Fruit fly (Drosophila melanogaster) whole organism, embryonic: Measurements from ENCODE around the gene gpp.

ENCODE experiments used
- Atf3 ChIP-seq: fragments of 200-800 bp; sonication (Bioruptor generic); optimal IDR thresholded peaks from 3 replicates; lab custom pipeline; 2016; ENCODE audit warnings: missing biosample characterization, missing genetic modification characterization
- CG10147 ChIP-seq: fragments of 200-800 bp; sonication (Bioruptor generic); optimal IDR thresholded peaks from 2 replicates; lab custom pipeline; 2019; ENCODE audit warnings: missing biosample characterization, mild to moderate bottlenecking, missing genetic modification characterization, moderate library complexity
- CG10366 ChIP-seq: fragments of 200-800 bp; sonication (Bioruptor generic); IDR thresholded peaks from 2 replicates; pipeline ENCODE4 v1.3.6; 2022; ENCODE audit warnings: missing biosample characterization, missing genetic modification characterization
- CG10979 ChIP-seq: fragments of 200-800 bp; sonication (Bioruptor generic); optimal IDR thresholded peaks from 2 replicates; lab custom pipeline; 2018; ENCODE audit warnings: missing biosample characterization, mild to moderate bottlenecking, missing genetic modification characterization, moderate library complexity
- CG11093 ChIP-seq: fragments of 200-800 bp; sonication (Bioruptor generic); IDR thresholded peaks from 3 replicates; pipeline ENCODE4 v1.3.6; 2022; ENCODE audit warnings: missing biosample characterization, missing genetic modification characterization
- CG12219 ChIP-seq: fragments of 200-800 bp; sonication (Bioruptor generic); optimal IDR thresholded peaks from 3 replicates; lab custom pipeline; 2018; ENCODE audit warnings: missing biosample characterization, mild to moderate bottlenecking, missing genetic modification characterization
- CG13775 ChIP-seq: fragments of 200-800 bp; sonication (Bioruptor generic); optimal IDR thresholded peaks from 3 replicates; lab custom pipeline; 2017; ENCODE audit warnings: missing biosample characterization, mild to moderate bottlenecking, missing genetic modification characterization
- CG1529 ChIP-seq: fragments of 200-800 bp; sonication (Bioruptor generic); optimal IDR thresholded peaks from 3 replicates; lab custom pipeline; 2018; ENCODE audit warnings: missing biosample characterization, missing genetic modification characterization
- CG1602 ChIP-seq: fragments of 200-800 bp; sonication (Bioruptor generic); optimal IDR thresholded peaks from 3 replicates; lab custom pipeline; 2016; ENCODE audit warnings: missing biosample characterization, missing genetic modification characterization
- CG16815 ChIP-seq: fragments of 200-800 bp; sonication (Bioruptor generic); optimal IDR thresholded peaks from 3 replicates; lab custom pipeline; 2017; ENCODE audit warnings: missing biosample characterization, mild to moderate bottlenecking, missing genetic modification characterization
- CG2199 ChIP-seq: fragments of 200-800 bp; sonication (Bioruptor generic); IDR thresholded peaks from 3 replicates; pipeline ENCODE4 v1.3.6; 2022; ENCODE audit warnings: missing biosample characterization, missing genetic modification characterization
- CG30431 ChIP-seq: fragments of 200-800 bp; sonication (Bioruptor generic); optimal IDR thresholded peaks from 2 replicates; lab custom pipeline; 2017; ENCODE audit warnings: missing biosample characterization, missing genetic modification characterization
- CG3163 ChIP-seq: fragments of 200-800 bp; sonication (Bioruptor generic); optimal IDR thresholded peaks from 3 replicates; lab custom pipeline; 2016; ENCODE audit warnings: missing biosample characterization, missing genetic modification characterization
- CG5245 ChIP-seq: fragments of 200-800 bp; sonication (Bioruptor generic); optimal IDR thresholded peaks from 3 replicates; lab custom pipeline; 2016; ENCODE audit warnings: missing biosample characterization, missing genetic modification characterization
- CG6254 ChIP-seq: fragments of 200-800 bp; sonication (Bioruptor generic); optimal IDR thresholded peaks from 3 replicates; lab custom pipeline; 2017; ENCODE audit warnings: mild to moderate bottlenecking, missing biosample characterization, missing genetic modification reagents, missing genetic modification characterization
- CG6689 ChIP-seq: fragments of 200-800 bp; sonication (Bioruptor generic); IDR thresholded peaks from 2 replicates; pipeline ENCODE4 v1.3.6; 2022; ENCODE audit warnings: missing biosample characterization, missing genetic modification characterization
- CG9817 ChIP-seq: fragments of 200-800 bp; sonication (Bioruptor generic); optimal IDR thresholded peaks from 2 replicates; lab custom pipeline; 2018; ENCODE audit warnings: missing biosample characterization, mild to moderate bottlenecking, missing genetic modification characterization, moderate library complexity
- CTCF ChIP-seq: fragments of 200-800 bp; sonication (Bioruptor generic); optimal IDR thresholded peaks from 2 replicates; lab custom pipeline; 2017; ENCODE audit warnings: missing biosample characterization, mild to moderate bottlenecking, missing genetic modification characterization, moderate library complexity
- D19B ChIP-seq: fragments of 200-800 bp; sonication (Bioruptor generic); optimal IDR thresholded peaks from 2 replicates; lab custom pipeline; 2017; ENCODE audit warnings: missing biosample characterization, mild to moderate bottlenecking, missing genetic modification characterization
- Deaf1 ChIP-seq: fragments of 200-800 bp; optimal IDR thresholded peaks from 3 replicates; lab custom pipeline; 2019; ENCODE audit warnings: missing biosample characterization, mild to moderate bottlenecking, missing genetic modification characterization, moderate library complexity
- H2.0 ChIP-seq: fragments of 200-800 bp; sonication (Bioruptor generic); IDR thresholded peaks from 2 replicates; pipeline ENCODE4 v1.3.6; 2022; ENCODE audit warnings: missing biosample characterization, missing genetic modification characterization
- Lhr ChIP-seq: fragments of 200-800 bp; sonication (Bioruptor generic); optimal IDR thresholded peaks from 3 replicates; lab custom pipeline; 2017; ENCODE audit warnings: mild to moderate bottlenecking, missing biosample characterization, missing genetic modification reagents, missing genetic modification characterization
- Mad ChIP-seq: fragments of 200-800 bp; sonication (Bioruptor generic); optimal IDR thresholded peaks from 2 replicates; lab custom pipeline; 2016; ENCODE audit warnings: missing biosample characterization, missing genetic modification characterization
- Med ChIP-seq: fragments of 200-800 bp; sonication (Bioruptor generic); peaks from one replicate; lab custom pipeline; 2016; ENCODE audit warnings: missing biosample characterization, missing genetic modification characterization, mild to moderate bottlenecking, inconsistent platforms, moderate library complexity
- Mrtf ChIP-seq: fragments of 200-800 bp; sonication (Bioruptor generic); IDR thresholded peaks from 3 replicates; pipeline ENCODE4 v1.3.6; 2022; ENCODE audit warnings: missing biosample characterization, missing genetic modification characterization
- Nf-YA ChIP-seq: fragments of 200-800 bp; sonication (Bioruptor generic); IDR thresholded peaks from 2 replicates; pipeline ENCODE4 v1.3.6; 2022; ENCODE audit warnings: missing biosample characterization, missing genetic modification characterization
- NfI ChIP-seq: fragments of 200-800 bp; sonication (Bioruptor generic); optimal IDR thresholded peaks from 3 replicates; lab custom pipeline; 2018; ENCODE audit warnings: missing biosample characterization, mild to moderate bottlenecking, missing genetic modification characterization, moderate library complexity
- Optix ChIP-seq: fragments of 200-800 bp; sonication (Bioruptor generic); IDR thresholded peaks from 3 replicates; pipeline ENCODE4 v1.3.6; 2022; ENCODE audit warnings: missing biosample characterization, missing genetic modification characterization
- PHDP ChIP-seq: fragments of 200-800 bp; sonication (Bioruptor generic); optimal IDR thresholded peaks from 3 replicates; lab custom pipeline; 2018; ENCODE audit warnings: missing biosample characterization, mild to moderate bottlenecking, missing genetic modification characterization, moderate library complexity
- Ptx1 ChIP-seq: fragments of 200-800 bp; sonication (Bioruptor generic); IDR thresholded peaks from 2 replicates; pipeline ENCODE4 v1.3.6; 2022; ENCODE audit warnings: missing biosample characterization, missing genetic modification characterization
- Side ChIP-seq: fragments of 200-800 bp; sonication (Bioruptor generic); optimal IDR thresholded peaks from 2 replicates; lab custom pipeline; 2016; ENCODE audit warnings: missing biosample characterization, missing genetic modification characterization
- Sin3A ChIP-seq: fragments of >200 bp; optimal IDR thresholded peaks from 2 replicates; lab custom pipeline; 2018
- Sox100B ChIP-seq: fragments of 200-800 bp; sonication (Bioruptor generic); optimal IDR thresholded peaks from 3 replicates; lab custom pipeline; 2018; ENCODE audit warnings: missing biosample characterization, mild to moderate bottlenecking, missing genetic modification characterization
- Sry-β ChIP-seq: fragments of 200-800 bp; sonication (Bioruptor generic); optimal IDR thresholded peaks from 2 replicates; lab custom pipeline; 2018; ENCODE audit warnings: missing biosample characterization, mild to moderate bottlenecking, missing genetic modification characterization, moderate library complexity
- eve ChIP-seq, 2 experiments: fragments of >200 bp; optimal IDR thresholded peaks; 2 replicates each; lab custom pipeline; 2017; ENCODE audit warnings: missing biosample characterization in 2 of 2, missing genetic modification characterization in 2 of 2
- gcm2 ChIP-seq: fragments of 200-800 bp; sonication (Bioruptor generic); optimal IDR thresholded peaks from 2 replicates; lab custom pipeline; 2016; ENCODE audit warnings: missing biosample characterization, missing genetic modification characterization
- gro ChIP-seq: fragments of 200-800 bp; sonication (Bioruptor generic); optimal IDR thresholded peaks from 2 replicates; lab custom pipeline; 2016; ENCODE audit warnings: missing biosample characterization, missing genetic modification characterization
- her ChIP-seq: fragments of 200-800 bp; sonication (Bioruptor generic); optimal IDR thresholded peaks from 2 replicates; lab custom pipeline; 2016; ENCODE audit warnings: missing biosample characterization, missing genetic modification characterization
- hth ChIP-seq: fragments of >200 bp; optimal IDR thresholded peaks from 2 replicates; lab custom pipeline; 2017; ENCODE audit warnings: inconsistent platforms
- insv ChIP-seq, 2 experiments: fragments of 200-800 bp; sonication (Bioruptor generic); optimal IDR thresholded peaks; 3 replicates each; lab custom pipeline; 2016 to 2018; ENCODE audit warnings: missing biosample characterization in 2 of 2, missing genetic modification characterization in 2 of 2
- jumu ChIP-seq: fragments of 200-800 bp; sonication (Bioruptor generic); optimal IDR thresholded peaks from 3 replicates; lab custom pipeline; 2016; ENCODE audit warnings: missing biosample characterization, missing genetic modification characterization
- pum ChIP-seq: fragments of 200-800 bp; sonication (Bioruptor generic); optimal IDR thresholded peaks from 2 replicates; lab custom pipeline; 2016; ENCODE audit warnings: missing biosample characterization, missing genetic modification characterization
- repo ChIP-seq: fragments of 200-800 bp; sonication (Bioruptor generic); optimal IDR thresholded peaks from 2 replicates; lab custom pipeline; 2016; ENCODE audit warnings: missing biosample characterization, missing genetic modification characterization
- rib ChIP-seq: fragments of 200-800 bp; sonication (Bioruptor generic); IDR thresholded peaks from 2 replicates; pipeline ENCODE4 v1.3.6; 2022; ENCODE audit warnings: missing biosample characterization, missing genetic modification characterization
- run ChIP-seq: fragments of 200-800 bp; sonication (Bioruptor generic); optimal IDR thresholded peaks from 3 replicates; lab custom pipeline; 2018; ENCODE audit warnings: missing biosample characterization, mild to moderate bottlenecking, missing genetic modification characterization
- seq ChIP-seq: fragments of 200-800 bp; sonication (Bioruptor generic); IDR thresholded peaks from 2 replicates; pipeline ENCODE4 v1.3.6; 2022; ENCODE audit warnings: missing biosample characterization, missing genetic modification characterization
- slou ChIP-seq: fragments of 200-800 bp; sonication (Bioruptor generic); optimal IDR thresholded peaks from 3 replicates; lab custom pipeline; 2016; ENCODE audit warnings: missing biosample characterization, missing genetic modification characterization
- sug ChIP-seq: fragments of 200-800 bp; optimal IDR thresholded peaks from 2 replicates; lab custom pipeline; 2019; ENCODE audit warnings: missing biosample characterization, mild to moderate bottlenecking, missing genetic modification characterization, moderate library complexity
- unpg ChIP-seq: fragments of 200-800 bp; sonication (Bioruptor generic); optimal IDR thresholded peaks from 3 replicates; lab custom pipeline; 2018; ENCODE audit warnings: missing biosample characterization, mild to moderate bottlenecking, missing genetic modification characterization, moderate library complexity

The gpp gene

dm6 chr3R:6414439-6415344 is 8.0 kb downstream of the gpp start (continued):
- TF ChIP-seq CG6689 (GFP tag; lab: Robert Waterston, UW) (peak; percentile 26; the same call in 1 of the 2 replicates), Deaf1 (tag; lab: Kevin White, UChicago) (no peak), NfI (GFP tag; lab: Kevin White, UChicago) (no peak), CG3163 (GFP tag; lab: Kevin White, UChicago) (no peak), CG16815 (GFP tag; lab: Kevin White, UChicago) (no peak), repo (GFP tag; lab: Kevin White, UChicago) (no peak)
- TF ChIP-seq, all 482 proteins: peak for 118

dm6 chr3R:6416242-6416641 is 9.6 kb downstream of the gpp start:
- TF ChIP-seq Side (peak; percentile 69), CG6254 (peak; percentile 15), CG13775 (peak; percentile 54), Mrtf (peak; percentile 88), unpg (GFP tag; lab: Kevin White, UChicago) (peak; percentile 77), CG2199 (0 out of 3 replicates have a peak, but pooled peaks have one; percentile 37), seq (GFP tag; lab: Robert Waterston, UW) (peak; percentile 77), gro (peak; percentile 82), H2.0 (GFP tag; lab: Robert Waterston, UW) (peak; percentile 76), eve (GFP tag; optimal IDR thresholded peaks at IDR 0.05; lab: Kevin White, UChicago) (peak in 1 of 2 experiments; percentile 53), Atf3 (GFP tag; lab: Kevin White, UChicago) (peak; percentile 29), CG9817 (peak; percentile 75), CG30431 (GFP tag; lab: Kevin White, UChicago) (peak; percentile 63), D19B (GFP tag; lab: Kevin White, UChicago) (peak; percentile 65), CG10366 (GFP tag; lab: Robert Waterston, UW) (peak; percentile 81), CTCF (no peak), CG12219 (GFP tag; lab: Kevin White, UChicago) (peak; percentile 79), CG10979 (peak; percentile 60), sug (tag; lab: Kevin White, UChicago) (peak; percentile 45), CG5245 (GFP tag; lab: Kevin White, UChicago) (peak; percentile 25), hth (lab: Kevin White, UChicago) (no peak), jumu (GFP tag; lab: Kevin White, UChicago) (peak; percentile 73), her (GFP tag; lab: Kevin White, UChicago) (peak; percentile 76), Mad (peak; percentile 63), Sin3A (lab: Kevin White, UChicago) (no peak), Ptx1 (GFP tag; lab: Robert Waterston, UW) (peak; percentile 76), repo (GFP tag; lab: Kevin White, UChicago) (peak; percentile 33), CG1602 (GFP tag; lab: Kevin White, UChicago) (peak; percentile 54), Optix (GFP tag; lab: Robert Waterston, UW) (peak; percentile 77; the same call in 2 of the 3 replicates), CG11093 (GFP tag; lab: Robert Waterston, UW) (peak; percentile 46; the same call in 1 of the 3 replicates), PHDP (peak; percentile 82), gcm2 (GFP tag; lab: Kevin White, UChicago) (peak; percentile 40), Lhr (no peak), Med (GFP tag; lab: Kevin White, UChicago) (peak; percentile 98), rib (0 out of 2 replicates have a peak, but pooled peaks have one; percentile 21), slou (GFP tag; lab: Kevin White, UChicago) (peak; percentile 46), Nf-YA (peak; percentile 64; the same call in 1 of the 2 replicates), Sox100B (peak; percentile 35), insv (GFP tag; optimal IDR thresholded peaks at IDR 0.05; lab: Kevin White, UChicago) (no peak), run (tag; lab: Kevin White, UChicago) (peak; percentile 35), Sry-β (GFP tag; lab: Kevin White, UChicago) (no peak), CG10147 (GFP tag; lab: Kevin White, UChicago) (peak; percentile 71), CG1529 (GFP tag; lab: Kevin White, UChicago) (no peak), pum (peak; percentile 51)
